Fruit fly (Drosophila melanogaster): ENCODE results near the gene Bin1.

dm6 chr3R:16190183-16190763 lies 909 bp upstream of the Bin1 start:
- TF ChIP-seq psq (optimal IDR thresholded peaks at IDR 0.05) (no peak), h (optimal IDR thresholded peaks at IDR 0.05) (no peak), Sin3A (optimal IDR thresholded peaks at IDR 0.05) (no peak), insv (optimal IDR thresholded peaks at IDR 0.05) (no peak), ttk (optimal IDR thresholded peaks at IDR 0.05) (no peak)

Data from Kc167 (cell line).